Worm (Caenorhabditis elegans) whole organism, late embryonic: Measurements from ENCODE around the gene C15H11.10.

Experiments used
- Y22D7AL.16 ChIP-seq: sonication (generic microtip); optimal IDR thresholded peaks from 2 replicates; lab custom pipeline; 2016; ENCODE audit warnings: missing genetic modification characterization, missing compliant biosample characterization
- madf-2 ChIP-seq: sonication (generic microtip); optimal IDR thresholded peaks from 2 replicates; lab custom pipeline; 2017; ENCODE audit warnings: missing genetic modification characterization, missing compliant biosample characterization
- npax-4 ChIP-seq: sonication (generic microtip); optimal IDR thresholded peaks from 2 replicates; lab custom pipeline; 2016; ENCODE audit warnings: missing genetic modification characterization, missing compliant biosample characterization
- rnt-1 ChIP-seq: sonication (generic microtip); optimal IDR thresholded peaks from 2 replicates; lab custom pipeline; 2016; ENCODE audit warnings: missing genetic modification characterization, missing compliant biosample characterization

DNA sequence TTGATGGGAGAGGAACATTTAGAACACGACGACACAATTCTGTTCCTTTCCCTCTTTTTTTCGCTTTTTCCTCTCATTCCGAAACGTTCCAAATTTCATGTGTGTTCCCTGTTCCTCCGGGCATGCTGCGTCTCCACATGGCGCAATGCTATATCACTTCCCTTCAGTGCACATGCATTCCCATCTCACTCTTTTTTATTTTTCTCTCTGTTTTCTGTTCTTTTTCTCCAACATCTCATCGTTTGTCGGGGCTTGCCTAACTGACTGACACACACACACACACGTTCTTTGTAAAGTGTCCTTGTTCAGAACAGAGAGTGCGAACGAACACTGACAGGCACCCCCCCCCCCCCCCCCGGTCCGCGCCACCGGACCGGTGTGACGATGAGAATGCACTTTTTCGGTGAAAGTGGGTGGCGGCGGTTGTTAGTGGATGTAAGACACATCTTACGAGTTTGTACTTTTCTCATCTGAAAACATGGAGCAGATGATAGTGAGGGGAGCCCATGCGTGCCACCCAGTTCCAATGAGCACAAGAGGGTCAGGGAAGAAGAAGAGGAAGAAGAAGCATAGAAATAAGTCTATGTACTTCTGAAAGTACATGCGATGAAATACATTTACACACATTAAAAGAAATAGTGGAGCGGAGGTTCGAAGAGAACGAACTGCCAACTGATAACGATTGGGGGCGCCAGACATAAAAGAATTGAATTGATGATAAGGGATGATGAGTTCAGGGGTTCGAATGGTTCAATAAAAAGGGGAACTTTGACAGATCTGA lies 23.5 kb upstream of the C15H11.10 start:
- no peak for TF ChIP-seq rnt-1
- no peak for TF ChIP-seq npax-4 (tag; lab: Kevin White, UChicago)
- no peak for TF ChIP-seq Y22D7AL.16 (tag; lab: Kevin White, UChicago)
- TF ChIP-seq madf-2 (tag; lab: Kevin White, UChicago): no peak
